Worm (Caenorhabditis elegans) whole organism, mixed stage, embryonic: ENCODE results near the gene prp-38.

Experiments used
- M03D4.4 ChIP-seq: sonication (generic microtip); optimal IDR thresholded peaks from 2 replicates; lab custom pipeline; 2017; ENCODE audit warnings: mild to moderate bottlenecking, missing genetic modification characterization, missing compliant biosample characterization
- bed-3 ChIP-seq: fragments of 200-800 bp; sonication (Bioruptor generic); optimal IDR thresholded peaks from 3 replicates; lab custom pipeline; 2018; ENCODE audit warnings: mild to moderate bottlenecking, missing genetic modification characterization, moderate library complexity, missing compliant biosample characterization
- blmp-1 ChIP-seq: fragments of 150-350 bp; optimal IDR thresholded peaks from 2 replicates; lab custom pipeline; 2014; ENCODE audit warnings: missing biosample characterization, missing genetic modification characterization
- ceh-39 ChIP-seq: fragments of 150-350 bp; optimal IDR thresholded peaks from 2 replicates; lab custom pipeline; 2014; ENCODE audit warnings: missing biosample characterization, missing genetic modification characterization
- ceh-43 ChIP-seq: fragments of 200-800 bp; sonication (Bioruptor generic); optimal IDR thresholded peaks from 2 replicates; lab custom pipeline; 2018; ENCODE audit warnings: mild to moderate bottlenecking, missing genetic modification characterization, moderate library complexity, missing compliant biosample characterization
- ceh-83 ChIP-seq: fragments of 200-800 bp; sonication (Bioruptor generic); optimal IDR thresholded peaks from 2 replicates; lab custom pipeline; 2018; ENCODE audit warnings: mild to moderate bottlenecking, missing genetic modification characterization, missing compliant biosample characterization
- ces-1 ChIP-seq: fragments of 150-350 bp; optimal IDR thresholded peaks from 2 replicates; lab custom pipeline; 2014; ENCODE audit warnings: missing biosample characterization, missing genetic modification reagents, missing genetic modification characterization
- cnd-1 ChIP-seq: fragments of 200-800 bp; sonication (Bioruptor generic); optimal IDR thresholded peaks from 2 replicates; lab custom pipeline; 2018; ENCODE audit warnings: mild to moderate bottlenecking, missing genetic modification characterization, missing compliant biosample characterization
- elt-1 ChIP-seq: sonication (generic microtip); optimal IDR thresholded peaks from 2 replicates; lab custom pipeline; 2017; ENCODE audit warnings: missing genetic modification characterization, mild to moderate bottlenecking, missing compliant biosample characterization, antibody characterized with exemption, moderate library complexity, borderline replicate concordance; ENCODE audit not compliant: insufficient read depth
- elt-3 ChIP-seq: fragments of 150-350 bp; optimal IDR thresholded peaks from 2 replicates; lab custom pipeline; 2014; ENCODE audit warnings: missing biosample characterization, missing genetic modification characterization
- flh-1 ChIP-seq: fragments of 200-800 bp; sonication (Bioruptor generic); optimal IDR thresholded peaks from 2 replicates; lab custom pipeline; 2018; ENCODE audit warnings: mild to moderate bottlenecking, missing genetic modification characterization, moderate library complexity, missing compliant biosample characterization
- hlh-1 ChIP-seq: fragments of 150-350 bp; optimal IDR thresholded peaks from 2 replicates; lab custom pipeline; 2014; ENCODE audit warnings: missing biosample characterization, missing genetic modification reagents, missing genetic modification characterization
- lsy-2 ChIP-seq: fragments of 150-350 bp; optimal IDR thresholded peaks from 2 replicates; lab custom pipeline; 2014; ENCODE audit warnings: missing biosample characterization, missing genetic modification characterization
- mab-5 ChIP-seq: fragments of 150-350 bp; optimal IDR thresholded peaks from 2 replicates; lab custom pipeline; 2014; ENCODE audit warnings: missing biosample characterization, missing genetic modification characterization
- mep-1 ChIP-seq: fragments of 150-350 bp; optimal IDR thresholded peaks from 2 replicates; lab custom pipeline; 2017; ENCODE audit warnings: missing biosample characterization, missing genetic modification reagents, missing genetic modification characterization, inconsistent platforms
- mls-2 ChIP-seq: sonication (generic microtip); optimal IDR thresholded peaks from 2 replicates; lab custom pipeline; 2016; ENCODE audit warnings: mild to moderate bottlenecking, missing genetic modification characterization, moderate library complexity, missing compliant biosample characterization
- nhr-12 ChIP-seq: fragments of 150-350 bp; optimal IDR thresholded peaks from 2 replicates; lab custom pipeline; 2014; ENCODE audit warnings: missing biosample characterization, missing genetic modification characterization
- nhr-2 ChIP-seq: fragments of 150-350 bp; optimal IDR thresholded peaks from 2 replicates; lab custom pipeline; 2014; ENCODE audit warnings: missing biosample characterization, missing genetic modification characterization
- nhr-237 ChIP-seq: fragments of 150-350 bp; optimal IDR thresholded peaks from 2 replicates; lab custom pipeline; 2014; ENCODE audit warnings: missing biosample characterization, missing genetic modification characterization
- nhr-28 ChIP-seq: fragments of 150-350 bp; optimal IDR thresholded peaks from 2 replicates; lab custom pipeline; 2014; ENCODE audit warnings: missing biosample characterization, missing genetic modification characterization
- sem-2 ChIP-seq: fragments of 200-800 bp; sonication (Bioruptor generic); optimal IDR thresholded peaks from 2 replicates; lab custom pipeline; 2018; ENCODE audit warnings: mild to moderate bottlenecking, missing genetic modification characterization, missing compliant biosample characterization
- snpc-4 ChIP-seq: fragments of 150-350 bp; optimal IDR thresholded peaks from 2 replicates; lab custom pipeline; 2014; ENCODE audit warnings: missing biosample characterization, missing genetic modification characterization
- sptf-1 ChIP-seq: sonication (generic microtip); optimal IDR thresholded peaks from 2 replicates; lab custom pipeline; 2017; ENCODE audit warnings: mild to moderate bottlenecking, missing genetic modification characterization, moderate library complexity, missing compliant biosample characterization
- unc-120 ChIP-seq: sonication (generic microtip); optimal IDR thresholded peaks from 2 replicates; lab custom pipeline; 2017; ENCODE audit warnings: missing genetic modification characterization, missing compliant biosample characterization; ENCODE audit not compliant: poor library complexity, severe bottlenecking
- unc-39 ChIP-seq: fragments of 150-350 bp; optimal IDR thresholded peaks from 2 replicates; lab custom pipeline; 2014; ENCODE audit warnings: missing biosample characterization, missing genetic modification characterization
- unc-62 ChIP-seq: fragments of 150-350 bp; optimal IDR thresholded peaks from 2 replicates; lab custom pipeline; 2014; ENCODE audit warnings: missing biosample characterization, missing genetic modification reagents, missing genetic modification characterization
- zip-8 ChIP-seq: fragments of 150-350 bp; optimal IDR thresholded peaks from 2 replicates; lab custom pipeline; 2014; ENCODE audit warnings: missing biosample characterization, missing genetic modification characterization
- ztf-11 ChIP-seq: fragments of 150-350 bp; optimal IDR thresholded peaks from 2 replicates; lab custom pipeline; 2014; ENCODE audit warnings: missing biosample characterization, missing genetic modification characterization

The prp-38 gene

ce11 chrV:10768892-10769291 lies 36.9 kb downstream of the prp-38 start:
- TF ChIP-seq zip-8 (peak; percentile 94), blmp-1 (tag; lab: Kevin White, UChicago) (no peak)

- TF ChIP-seq ceh-83 = no peak
- no peak for TF ChIP-seq bed-3
- TF ChIP-seq sptf-1 (tag; lab: Kevin White, UChicago) = no peak
- TF ChIP-seq snpc-4 (tag; lab: Kevin White, UChicago) = no peak
- TF ChIP-seq M03D4.4 (tag; lab: Kevin White, UChicago) = no peak
- no peak for TF ChIP-seq ceh-43 (GFP tag; lab: Kevin White, UChicago)
- TF ChIP-seq elt-1 (tag; lab: Kevin White, UChicago) = no peak
- TF ChIP-seq unc-120 (tag; lab: Kevin White, UChicago) = no peak
- no peak for TF ChIP-seq zip-8
- no peak for TF ChIP-seq mep-1
- TF ChIP-seq flh-1 (GFP tag; lab: Kevin White, UChicago) = no peak
- no peak for TF ChIP-seq hlh-1 (tag; lab: Kevin White, UChicago)
- no peak for TF ChIP-seq mab-5 (tag; lab: Kevin White, UChicago)
- no peak for TF ChIP-seq nhr-12
- TF ChIP-seq ztf-11 = no peak
- no peak for TF ChIP-seq cnd-1 (tag; lab: Kevin White, UChicago)
- no peak for TF ChIP-seq ces-1
- no peak for TF ChIP-seq nhr-2 (tag; lab: Kevin White, UChicago)
- TF ChIP-seq, all 35 proteins: peak for 0
These were observed 41.8 kb downstream of the prp-38 start, which contains the start of gene ocr-1 for ce11 chrV:10764066-10764465. ocr-1 (plus strand) TSS chrV:10764366.

DNA sequence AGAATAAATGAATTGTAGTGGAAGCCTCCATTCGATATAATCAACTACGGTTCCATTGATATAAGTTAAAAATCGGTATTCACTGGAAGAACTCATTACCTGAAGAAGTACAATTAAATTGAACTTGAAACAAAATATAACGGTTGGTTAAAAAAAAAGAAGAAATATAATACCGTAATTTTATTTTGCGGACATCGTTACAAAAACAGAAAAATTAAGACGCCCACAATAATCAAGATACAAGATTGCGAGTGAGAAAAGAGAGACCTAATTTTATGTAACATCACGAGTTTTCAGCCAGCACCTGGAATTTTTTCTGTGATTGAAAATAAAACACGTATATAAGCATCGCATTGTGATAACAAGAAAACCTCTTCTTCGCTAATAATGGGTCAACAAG lies 43.1 kb downstream of the prp-38 start, which contains the start of gene sre-6:
sre-6 (minus strand) TSS at position 101 of the 400 bp plus-strand sequence.
- TF ChIP-seq lsy-2 (tag; lab: Kevin White, UChicago) (no peak), nhr-28 (tag; lab: Kevin White, UChicago) (no peak), ceh-39 (tag; lab: Kevin White, UChicago) (no peak), ceh-83 (no peak), nhr-237 (tag; lab: Kevin White, UChicago) (no peak), sptf-1 (tag; lab: Kevin White, UChicago) (no peak), elt-3 (tag; lab: Kevin White, UChicago) (no peak), unc-39 (tag; lab: Kevin White, UChicago) (no peak), elt-1 (tag; lab: Kevin White, UChicago) (no peak), ces-1 (no peak), unc-120 (tag; lab: Kevin White, UChicago) (no peak), unc-62 (GFP tag; lab: Kevin White, UChicago) (no peak), mep-1 (no peak), flh-1 (GFP tag; lab: Kevin White, UChicago) (no peak), sem-2 (GFP tag; lab: Kevin White, UChicago) (no peak), mls-2 (tag; lab: Kevin White, UChicago) (no peak)

DNA sequence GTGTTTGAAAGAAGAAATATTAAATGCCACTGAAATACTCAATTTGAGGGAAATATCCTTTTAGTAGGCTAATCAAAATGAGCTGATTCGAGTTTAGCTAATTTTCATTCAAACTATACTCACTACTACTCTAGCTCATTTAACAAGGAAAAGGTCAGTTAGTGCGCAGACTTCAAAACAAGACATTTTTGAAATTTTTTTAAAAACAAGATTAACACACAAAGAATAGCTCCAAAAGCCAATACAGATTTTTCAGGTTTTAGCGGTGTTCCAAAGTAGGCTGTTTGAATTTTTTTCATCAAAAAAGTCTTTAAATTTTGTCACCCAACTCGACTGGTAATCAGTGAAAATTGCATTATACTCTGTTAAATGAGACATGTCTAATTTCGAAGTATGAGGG lies 45.0 kb downstream of the prp-38 start:
- TF ChIP-seq elt-1 (tag; lab: Kevin White, UChicago) (no peak), ztf-11 (no peak), sptf-1 (tag; lab: Kevin White, UChicago) (no peak)
- TF ChIP-seq, all 35 proteins: peak for 0

ce11 chrV:10758658-10759057 lies 47.2 kb downstream of the prp-38 start, which contains the start of gene F28H7.8:
F28H7.8 (plus strand) TSS chrV:10758958.
- TF ChIP-seq mep-1 = no peak
- TF ChIP-seq flh-1 (GFP tag; lab: Kevin White, UChicago) = no peak
- no peak for TF ChIP-seq elt-3 (tag; lab: Kevin White, UChicago)
- no peak for TF ChIP-seq elt-1 (tag; lab: Kevin White, UChicago)

ce11 chrV:10757128-10757527 lies 48.7 kb downstream of the prp-38 start:
- TF ChIP-seq unc-120 (tag; lab: Kevin White, UChicago) = no peak
- TF ChIP-seq nhr-237 (tag; lab: Kevin White, UChicago) = no peak
- TF ChIP-seq bed-3 = no peak
- TF ChIP-seq nhr-2 (tag; lab: Kevin White, UChicago) = no peak
- TF ChIP-seq unc-39 (tag; lab: Kevin White, UChicago) = no peak
- no peak for TF ChIP-seq ceh-39 (tag; lab: Kevin White, UChicago)
